Worm (Caenorhabditis elegans) whole organism, midembryonic: ENCODE data around the gene flp-14.

Experiments used
- T22C8.4 ChIP-seq: fragments of 200-800 bp; sonication (Bioruptor generic); IDR thresholded peaks from 2 replicates; pipeline ENCODE4 v1.3.6; 2022; ENCODE audit warnings: missing genetic modification characterization, missing compliant biosample characterization
- cog-1 ChIP-seq: sonication (generic microtip); optimal IDR thresholded peaks from 2 replicates; lab custom pipeline; 2016; ENCODE audit warnings: missing genetic modification characterization, missing compliant biosample characterization
- flt-1 ChIP-seq: fragments of 200-800 bp; sonication (Bioruptor generic); IDR thresholded peaks from 2 replicates; pipeline ENCODE4 v1.3.6; 2022; ENCODE audit warnings: missing genetic modification characterization, missing compliant biosample characterization
- klf-2 ChIP-seq: fragments of 200-800 bp; sonication (Bioruptor generic); conservative IDR thresholded peaks from 2 replicates; pipeline ENCODE4 v1.3.6; 2022; ENCODE audit warnings: missing genetic modification reagents, missing genetic modification characterization, missing compliant biosample characterization
- med-1 ChIP-seq: sonication (generic microtip); optimal IDR thresholded peaks from 2 replicates; lab custom pipeline; 2017; ENCODE audit warnings: missing genetic modification characterization, mild to moderate bottlenecking, missing compliant biosample characterization, antibody characterized with exemption, missing genetic modification reagents; ENCODE audit not compliant: insufficient read depth
- ref-1 ChIP-seq: fragments of 200-800 bp; sonication (Bioruptor generic); conservative IDR thresholded peaks from 2 replicates; pipeline ENCODE4 v1.3.6; 2022; ENCODE audit warnings: missing genetic modification reagents, missing genetic modification characterization, missing compliant biosample characterization
- tab-1 ChIP-seq: fragments of 200-800 bp; sonication (Bioruptor generic); IDR thresholded peaks from 2 replicates; pipeline ENCODE4 v1.3.6; 2022; ENCODE audit warnings: missing genetic modification characterization, missing compliant biosample characterization
- ztf-23 ChIP-seq: fragments of 200-800 bp; sonication (Bioruptor generic); IDR thresholded peaks from 2 replicates; pipeline ENCODE4 v1.3.6; 2022; ENCODE audit warnings: missing genetic modification reagents, missing genetic modification characterization, missing compliant biosample characterization
- ztf-29 ChIP-seq: fragments of 200-800 bp; sonication (Bioruptor generic); IDR thresholded peaks from 2 replicates; pipeline ENCODE4 v1.3.6; 2022; ENCODE audit warnings: missing genetic modification reagents, missing genetic modification characterization, missing compliant biosample characterization

DNA sequence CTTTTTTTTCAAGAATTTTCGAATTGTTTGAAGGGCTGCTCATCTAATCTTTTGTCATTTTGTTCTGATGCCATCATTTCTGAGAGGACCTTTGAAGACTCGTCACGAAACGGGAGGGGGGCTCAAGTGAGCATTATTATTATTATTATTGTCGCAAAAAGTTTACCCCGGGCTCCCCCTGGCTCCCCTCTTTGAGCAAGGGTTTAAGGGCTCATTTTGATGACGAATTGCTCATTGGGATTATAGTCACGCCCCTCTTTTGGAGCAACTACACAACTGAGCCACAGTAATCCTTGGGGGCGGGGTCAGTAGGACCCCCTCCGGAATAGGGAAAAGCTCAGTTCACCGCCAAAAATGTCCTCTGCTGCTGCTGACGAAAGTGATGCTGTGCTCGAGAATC lies 32.0 kb downstream of the flp-14 start, which contains the start of gene unc-25:
- TF ChIP-seq tab-1 (no peak), flt-1 (GFP tag; lab: Robert Waterston, UW) (no peak), cog-1 (no peak), klf-2 (GFP tag; lab: Robert Waterston, UW) (no peak), ztf-29 (GFP tag; lab: Robert Waterston, UW) (no peak), ztf-23 (no peak), T22C8.4 (GFP tag; lab: Robert Waterston, UW) (no peak), ref-1 (GFP tag; lab: Robert Waterston, UW) (no peak), med-1 (GFP tag; lab: Kevin White, UChicago) (no peak)
